Fruit fly (Drosophila melanogaster) whole organism, adult: Measurements from ENCODE around the gene Best3.

Experiments
- CG11617 ChIP-seq: fragments of 200-800 bp; sonication (Bioruptor generic); optimal IDR thresholded peaks from 2 replicates; lab custom pipeline; 2017; ENCODE audit warnings: mild to moderate bottlenecking, missing biosample characterization, missing genetic modification reagents, missing genetic modification characterization
- CG12768 ChIP-seq: fragments of 200-800 bp; sonication (Bioruptor generic); optimal IDR thresholded peaks from 2 replicates; lab custom pipeline; 2017; ENCODE audit warnings: missing biosample characterization, missing genetic modification characterization, mild to moderate bottlenecking, moderate library complexity, missing genetic modification reagents
- CG14711 ChIP-seq: fragments of 200-800 bp; sonication (Bioruptor generic); optimal IDR thresholded peaks from 2 replicates; lab custom pipeline; 2018; ENCODE audit warnings: missing biosample characterization, mild to moderate bottlenecking, missing genetic modification characterization, moderate library complexity
- CG1620 ChIP-seq: fragments of 200-800 bp; sonication (Bioruptor generic); optimal IDR thresholded peaks from 2 replicates; lab custom pipeline; 2016; ENCODE audit warnings: missing biosample characterization, missing genetic modification characterization
- CG33017 ChIP-seq: fragments of 200-800 bp; sonication (Bioruptor generic); optimal IDR thresholded peaks from 2 replicates; lab custom pipeline; 2018; ENCODE audit warnings: missing biosample characterization, mild to moderate bottlenecking, missing genetic modification characterization, moderate library complexity
- CG5204 ChIP-seq: fragments of 200-800 bp; sonication (Bioruptor generic); optimal IDR thresholded peaks from 2 replicates; lab custom pipeline; 2016; ENCODE audit warnings: missing biosample characterization, missing genetic modification characterization
- CG7045 ChIP-seq: fragments of 200-800 bp; sonication (Bioruptor generic); optimal IDR thresholded peaks from 2 replicates; lab custom pipeline; 2017; ENCODE audit warnings: missing biosample characterization, mild to moderate bottlenecking, missing genetic modification characterization
- CG7101 ChIP-seq: fragments of 200-800 bp; sonication (Bioruptor generic); optimal IDR thresholded peaks from 2 replicates; lab custom pipeline; 2018; ENCODE audit warnings: missing biosample characterization, mild to moderate bottlenecking, missing genetic modification characterization, moderate library complexity
- Clk ChIP-seq: fragments of 200-800 bp; sonication (Bioruptor generic); optimal IDR thresholded peaks from 2 replicates; lab custom pipeline; 2017; ENCODE audit warnings: missing biosample characterization, missing genetic modification characterization
- Crg-1 ChIP-seq: fragments of 200-800 bp; sonication (Bioruptor generic); optimal IDR thresholded peaks from 2 replicates; lab custom pipeline; 2016; ENCODE audit warnings: missing biosample characterization, missing genetic modification characterization
- Hr96 ChIP-seq: fragments of 200-800 bp; sonication (Bioruptor generic); optimal IDR thresholded peaks from 2 replicates; lab custom pipeline; 2016; ENCODE audit warnings: missing biosample characterization, missing genetic modification characterization
- Mnt ChIP-seq: fragments of 200-800 bp; sonication (Bioruptor generic); optimal IDR thresholded peaks from 2 replicates; lab custom pipeline; 2016; ENCODE audit warnings: missing biosample characterization, mild to moderate bottlenecking, missing genetic modification characterization
- bab1 ChIP-seq: fragments of 200-800 bp; sonication (Bioruptor generic); optimal IDR thresholded peaks from 3 replicates; lab custom pipeline; 2019; ENCODE audit warnings: missing biosample characterization, mild to moderate bottlenecking, missing genetic modification characterization, moderate library complexity
- cic ChIP-seq: fragments of 200-800 bp; sonication (Bioruptor generic); optimal IDR thresholded peaks from 2 replicates; lab custom pipeline; 2017; ENCODE audit warnings: missing biosample characterization, mild to moderate bottlenecking, missing genetic modification characterization, moderate library complexity
- cnc ChIP-seq, 2 experiments: fragments of >200 bp; optimal IDR thresholded peaks; 2 replicates each; lab custom pipeline; 2017
- kay ChIP-seq: fragments of 200-800 bp; sonication (Bioruptor generic); peaks from one replicate; lab custom pipeline; 2016; ENCODE audit warnings: missing biosample characterization, missing genetic modification characterization, borderline replicate concordance
- ovo ChIP-seq: fragments of 200-800 bp; sonication (Bioruptor generic); optimal IDR thresholded peaks from 2 replicates; lab custom pipeline; 2016; ENCODE audit warnings: missing biosample characterization, missing genetic modification characterization
- pad ChIP-seq: fragments of 200-800 bp; sonication (Bioruptor generic); optimal IDR thresholded peaks from 3 replicates; lab custom pipeline; 2017; ENCODE audit warnings: missing biosample characterization, missing genetic modification characterization, mild to moderate bottlenecking, moderate library complexity, missing genetic modification reagents
- tj ChIP-seq: fragments of 200-800 bp; sonication (Bioruptor generic); optimal IDR thresholded peaks from 3 replicates; lab custom pipeline; 2017; ENCODE audit warnings: missing biosample characterization, mild to moderate bottlenecking, missing genetic modification characterization, moderate library complexity
- toe ChIP-seq: fragments of 200-800 bp; sonication (Bioruptor generic); optimal IDR thresholded peaks from 2 replicates; lab custom pipeline; 2016; ENCODE audit warnings: missing biosample characterization, missing genetic modification characterization

Best3 gene

dm6 chr3L:15257154-15257553 lies 45.4 kb downstream of the Best3 start:
- TF ChIP-seq toe (GFP tag; lab: Kevin White, UChicago), result no peak
- no peak for TF ChIP-seq tj (GFP tag; lab: Kevin White, UChicago)
- TF ChIP-seq CG12768, result no peak

- TF ChIP-seq CG33017 (tag; lab: Kevin White, UChicago) (no peak), tj (GFP tag; lab: Kevin White, UChicago) (no peak), Mnt (no peak), kay (GFP tag; lab: Kevin White, UChicago) (no peak), CG5204 (GFP tag; lab: Kevin White, UChicago) (no peak), ovo (GFP tag; lab: Kevin White, UChicago) (no peak), cic (no peak), CG14711 (tag; lab: Kevin White, UChicago) (no peak)
Measured at dm6 chr3L:15254118-15254517, 48.5 kb downstream of the Best3 start.

- TF ChIP-seq CG11617 (GFP tag; lab: Kevin White, UChicago), result no peak
- no peak for TF ChIP-seq CG33017 (tag; lab: Kevin White, UChicago)
- no peak for TF ChIP-seq Mnt
- no peak for TF ChIP-seq Crg-1 (GFP tag; lab: Kevin White, UChicago)
- no peak for TF ChIP-seq Hr96 (GFP tag; lab: Kevin White, UChicago)
- TF ChIP-seq CG7045 (GFP tag; lab: Kevin White, UChicago), result no peak
- TF ChIP-seq tj (GFP tag; lab: Kevin White, UChicago), result no peak
- TF ChIP-seq bab1 (GFP tag; lab: Kevin White, UChicago), result no peak
- TF ChIP-seq cnc (optimal IDR thresholded peaks at IDR 0.05; lab: Kevin White, UChicago), result no peak
- no peak for TF ChIP-seq CG7101
- no peak for TF ChIP-seq pad (GFP tag; lab: Kevin White, UChicago)
- TF ChIP-seq CG5204 (GFP tag; lab: Kevin White, UChicago), result no peak
- no peak for TF ChIP-seq Clk (GFP tag; lab: Kevin White, UChicago)
- TF ChIP-seq CG12768, result no peak
Measured at dm6 chr3L:15253606-15254054, 49.0 kb downstream of the Best3 start.

- no peak for TF ChIP-seq cnc (optimal IDR thresholded peaks at IDR 0.05; lab: Kevin White, UChicago)
- no peak for TF ChIP-seq pad (GFP tag; lab: Kevin White, UChicago)
- TF ChIP-seq CG12768, result no peak
- TF ChIP-seq CG1620 (GFP tag; lab: Kevin White, UChicago), result no peak
- TF ChIP-seq cic, result no peak
- no peak for TF ChIP-seq CG5204 (GFP tag; lab: Kevin White, UChicago)
- TF ChIP-seq toe (GFP tag; lab: Kevin White, UChicago), result no peak
- no peak for TF ChIP-seq Clk (GFP tag; lab: Kevin White, UChicago)
- TF ChIP-seq CG33017 (tag; lab: Kevin White, UChicago), result no peak
- no peak for TF ChIP-seq CG7045 (GFP tag; lab: Kevin White, UChicago)
- no peak for TF ChIP-seq tj (GFP tag; lab: Kevin White, UChicago)
- no peak for TF ChIP-seq Mnt
- no peak for TF ChIP-seq CG7101
- TF ChIP-seq Crg-1 (GFP tag; lab: Kevin White, UChicago), result no peak
- no peak for TF ChIP-seq CG11617 (GFP tag; lab: Kevin White, UChicago)
- no peak for TF ChIP-seq kay (GFP tag; lab: Kevin White, UChicago)
- TF ChIP-seq CG14711 (tag; lab: Kevin White, UChicago), result no peak
Measured at dm6 chr3L:15252562-15252961, 50.0 kb downstream of the Best3 start.

- TF ChIP-seq tj (GFP tag; lab: Kevin White, UChicago) (no peak), CG11617 (GFP tag; lab: Kevin White, UChicago) (no peak), Crg-1 (GFP tag; lab: Kevin White, UChicago) (no peak), kay (GFP tag; lab: Kevin White, UChicago) (no peak), Hr96 (GFP tag; lab: Kevin White, UChicago) (no peak), CG7101 (no peak), CG33017 (tag; lab: Kevin White, UChicago) (no peak), cnc (optimal IDR thresholded peaks at IDR 0.05; lab: Kevin White, UChicago) (no peak), CG1620 (GFP tag; lab: Kevin White, UChicago) (no peak), bab1 (GFP tag; lab: Kevin White, UChicago) (no peak), ovo (GFP tag; lab: Kevin White, UChicago) (no peak), CG5204 (GFP tag; lab: Kevin White, UChicago) (no peak), Clk (GFP tag; lab: Kevin White, UChicago) (no peak), pad (GFP tag; lab: Kevin White, UChicago) (no peak), toe (GFP tag; lab: Kevin White, UChicago) (no peak), CG12768 (no peak), CG14711 (tag; lab: Kevin White, UChicago) (no peak), Mnt (no peak)
Measured at dm6 chr3L:15251759-15252322, 50.7 kb downstream of the Best3 start.
